Worm (Caenorhabditis elegans) whole organism, L4 larva: Measurements from ENCODE around the gene mcd-1.

ENCODE experiments used
- F26F4.8 ChIP-seq: fragments of 200-800 bp; sonication (Bioruptor generic); conservative IDR thresholded peaks from 2 replicates; pipeline ENCODE4 v1.3.6; 2022; ENCODE audit warnings: missing genetic modification characterization, missing compliant biosample characterization
- F44E2.7 ChIP-seq: fragments of 200-800 bp; sonication (Bioruptor generic); IDR thresholded peaks from 2 replicates; pipeline ENCODE4 v2.1.2; 2022; ENCODE audit warnings: missing genetic modification characterization, missing compliant biosample characterization
- F49E8.2 ChIP-seq: sonication (generic microtip); optimal IDR thresholded peaks from 2 replicates; lab custom pipeline; 2016; ENCODE audit warnings: missing compliant biosample characterization, mild to moderate bottlenecking, missing genetic modification characterization, borderline replicate concordance
- Y75B8A.6 ChIP-seq: fragments of 200-800 bp; sonication (Bioruptor generic); IDR thresholded peaks from 2 replicates; pipeline ENCODE4 v1.3.6; 2022; ENCODE audit warnings: missing genetic modification reagents, missing genetic modification characterization, missing compliant biosample characterization
- ZK546.5 ChIP-seq, 2 experiments: sonication (generic microtip); optimal IDR thresholded peaks; 2 replicates each; lab custom pipeline; 2017; ENCODE audit warnings: missing biosample characterization in 2 of 2, missing genetic modification characterization in 2 of 2
- aha-1 ChIP-seq: fragments of 150-350 bp; peaks from one replicate; lab custom pipeline; 2014; ENCODE audit warnings: missing biosample characterization, missing genetic modification characterization
- ama-1 ChIP-seq: fragments of 150-350 bp; optimal IDR thresholded peaks from 2 replicates; lab custom pipeline; 2014; ENCODE audit warnings: inconsistent platforms, mixed read lengths
- attf-4 ChIP-seq: sonication (generic microtip); optimal IDR thresholded peaks from 3 replicates; lab custom pipeline; 2017; ENCODE audit warnings: missing biosample characterization, missing genetic modification characterization
- ceh-28 ChIP-seq: fragments of 150-350 bp; optimal IDR thresholded peaks from 2 replicates; lab custom pipeline; 2014; ENCODE audit warnings: missing biosample characterization, missing genetic modification reagents, missing genetic modification characterization
- daf-16 ChIP-seq, 3 experiments: sonication (generic microtip); optimal IDR thresholded peaks; 2 replicates each; lab custom pipeline; 2016 to 2017; ENCODE audit warnings: missing genetic modification characterization in 3 of 3, missing genetic modification reagents in 3 of 3, mild to moderate bottlenecking in 2 of 3, missing compliant biosample characterization in 2 of 3, missing biosample characterization in 1 of 3, moderate library complexity in 1 of 3
- dmd-6 ChIP-seq: fragments of 200-800 bp; sonication (Bioruptor generic); IDR thresholded peaks from 2 replicates; pipeline ENCODE4 v1.3.6; 2022; ENCODE audit warnings: missing genetic modification reagents, missing genetic modification characterization, missing compliant biosample characterization
- dpl-1 ChIP-seq: fragments of 150-350 bp; optimal IDR thresholded peaks from 2 replicates; lab custom pipeline; 2014; ENCODE audit warnings: missing biosample characterization, missing genetic modification reagents, missing genetic modification characterization
- dve-1 ChIP-seq: sonication (generic microtip); optimal IDR thresholded peaks from 2 replicates; lab custom pipeline; 2017; ENCODE audit warnings: antibody characterized with exemption, mild to moderate bottlenecking, missing genetic modification characterization, missing compliant biosample characterization; ENCODE audit not compliant: insufficient read depth
- fos-1 ChIP-seq: fragments of 150-350 bp; optimal IDR thresholded peaks from 2 replicates; lab custom pipeline; 2014; ENCODE audit warnings: missing biosample characterization, missing genetic modification characterization
- gei-8 ChIP-seq: fragments of 200-800 bp; sonication (Bioruptor generic); optimal IDR thresholded peaks from 2 replicates; lab custom pipeline; 2018; ENCODE audit warnings: mild to moderate bottlenecking, missing genetic modification characterization, missing compliant biosample characterization
- hlh-11 ChIP-seq: fragments of 200-800 bp; sonication (Bioruptor generic); optimal IDR thresholded peaks from 2 replicates; lab custom pipeline; 2018; ENCODE audit warnings: mild to moderate bottlenecking, missing genetic modification characterization, missing compliant biosample characterization
- lin-13 ChIP-seq: fragments of 150-350 bp; optimal IDR thresholded peaks from 2 replicates; lab custom pipeline; 2014; ENCODE audit warnings: missing biosample characterization, missing genetic modification reagents, missing genetic modification characterization
- lin-29 ChIP-seq: fragments of 200-800 bp; sonication (Bioruptor generic); IDR thresholded peaks from 2 replicates; pipeline ENCODE4 v1.3.6; 2022; ENCODE audit warnings: missing genetic modification reagents, missing genetic modification characterization, missing compliant biosample characterization
- lir-3 ChIP-seq: sonication (generic microtip); optimal IDR thresholded peaks from 2 replicates; lab custom pipeline; 2016; ENCODE audit warnings: mild to moderate bottlenecking, missing genetic modification characterization, missing compliant biosample characterization
- madf-5 ChIP-seq, 2 experiments: fragments of 200-800 bp; sonication (Bioruptor generic); IDR thresholded peaks; 2 replicates each; pipeline ENCODE4 v1.3.6; 2022; ENCODE audit warnings: missing compliant biosample characterization in 2 of 2, missing genetic modification characterization in 2 of 2
- madf-9 ChIP-seq: fragments of 200-800 bp; sonication (Bioruptor generic); conservative IDR thresholded peaks from 2 replicates; pipeline ENCODE4 v1.3.6; 2022; ENCODE audit warnings: missing genetic modification reagents, missing genetic modification characterization, missing compliant biosample characterization
- mep-1 ChIP-seq: fragments of 150-350 bp; sonication (generic microtip); optimal IDR thresholded peaks from 3 replicates; lab custom pipeline; 2014; ENCODE audit warnings: missing biosample characterization, missing genetic modification characterization
- mes-2 ChIP-seq: sonication (generic microtip); optimal IDR thresholded peaks from 2 replicates; lab custom pipeline; 2016; ENCODE audit warnings: missing genotype, mild to moderate bottlenecking, missing genetic modification characterization, missing compliant biosample characterization; ENCODE audit not compliant: poor library complexity, severe bottlenecking
- nhr-102 ChIP-seq: sonication (generic microtip); optimal IDR thresholded peaks from 2 replicates; lab custom pipeline; 2016; ENCODE audit warnings: mild to moderate bottlenecking, missing genetic modification characterization, moderate library complexity, missing compliant biosample characterization
- nhr-111 ChIP-seq: fragments of 200-800 bp; sonication (Bioruptor generic); optimal IDR thresholded peaks from 2 replicates; lab custom pipeline; 2018; ENCODE audit warnings: mild to moderate bottlenecking, missing genetic modification characterization, missing compliant biosample characterization
- nhr-237 ChIP-seq: sonication (generic microtip); optimal IDR thresholded peaks from 2 replicates; lab custom pipeline; 2017; ENCODE audit warnings: missing biosample characterization, missing genetic modification characterization
- nhr-28 ChIP-seq: fragments of 150-350 bp; optimal IDR thresholded peaks from 2 replicates; lab custom pipeline; 2014; ENCODE audit warnings: missing biosample characterization, missing genetic modification characterization
- nhr-48 ChIP-seq: sonication (generic microtip); optimal IDR thresholded peaks from 2 replicates; lab custom pipeline; 2016; ENCODE audit warnings: mild to moderate bottlenecking, missing genetic modification characterization, missing compliant biosample characterization
- nhr-77 ChIP-seq: fragments of 150-350 bp; optimal IDR thresholded peaks from 2 replicates; lab custom pipeline; 2014; ENCODE audit warnings: missing biosample characterization, missing genetic modification characterization
- php-3 ChIP-seq: fragments of 200-800 bp; sonication (Bioruptor generic); IDR thresholded peaks from 2 replicates; pipeline ENCODE4 v1.3.6; 2022; ENCODE audit warnings: missing genetic modification reagents, missing genetic modification characterization, missing compliant biosample characterization
- pqm-1 ChIP-seq: sonication (generic microtip); optimal IDR thresholded peaks from 2 replicates; lab custom pipeline; 2017; ENCODE audit warnings: missing biosample characterization, missing genetic modification characterization
- set-16 ChIP-seq: fragments of 200-800 bp; sonication (Bioruptor generic); IDR thresholded peaks from 2 replicates; pipeline ENCODE4 v1.3.6; 2022; ENCODE audit warnings: missing genetic modification reagents, missing genetic modification characterization, missing compliant biosample characterization
- skn-1 ChIP-seq: fragments of 150-350 bp; optimal IDR thresholded peaks from 2 replicates; lab custom pipeline; 2014; ENCODE audit warnings: missing biosample characterization, missing genetic modification characterization
- tag-97 ChIP-seq: fragments of 200-800 bp; sonication (Bioruptor generic); IDR thresholded peaks from 2 replicates; pipeline ENCODE4 v1.3.6; 2022; ENCODE audit warnings: missing genetic modification characterization, missing compliant biosample characterization
- unc-130 ChIP-seq: sonication (generic microtip); optimal IDR thresholded peaks from 2 replicates; lab custom pipeline; 2016; ENCODE audit warnings: missing genetic modification reagents, missing genetic modification characterization, missing compliant biosample characterization
- unc-62 ChIP-seq, 3 experiments: fragments of 150-350 bp in 1 of 3; sonication (generic microtip); optimal IDR thresholded peaks in 2 of 3; peaks in 1 of 3; 1 replicate in 1 of 3; 2 replicates in 2 of 3; lab custom pipeline; 2014 to 2017; ENCODE audit warnings: missing biosample characterization in 3 of 3, missing genetic modification characterization in 3 of 3, missing genetic modification reagents in 3 of 3, missing genotype in 1 of 3
- ztf-11 ChIP-seq: fragments of 150-350 bp; optimal IDR thresholded peaks from 2 replicates; lab custom pipeline; 2014; ENCODE audit warnings: missing biosample characterization, missing genetic modification characterization

mcd-1 gene

DNA sequence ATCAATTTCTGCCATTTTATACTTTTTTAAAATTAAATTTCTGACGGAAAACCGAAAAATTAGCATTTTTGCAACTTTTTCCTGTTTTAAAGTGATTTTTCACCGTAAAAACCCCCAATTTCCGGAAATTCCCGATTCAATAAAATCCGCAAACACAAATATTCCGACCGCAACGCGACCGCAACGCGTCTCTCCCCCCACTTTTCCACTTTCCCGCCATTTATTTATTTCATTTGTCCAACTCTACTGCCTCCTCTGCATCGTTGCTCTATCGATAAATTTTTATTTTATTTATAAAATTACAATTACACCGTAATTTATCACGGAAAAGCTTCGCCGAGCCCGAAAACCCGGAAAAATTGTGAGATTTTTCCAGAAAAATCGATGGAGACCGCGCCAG is at the start of gene mcd-1 (continued):
- TF ChIP-seq nhr-102 (tag; lab: Kevin White, UChicago) = no peak
- TF ChIP-seq fos-1 (tag; lab: Kevin White, UChicago) = no peak

DNA sequence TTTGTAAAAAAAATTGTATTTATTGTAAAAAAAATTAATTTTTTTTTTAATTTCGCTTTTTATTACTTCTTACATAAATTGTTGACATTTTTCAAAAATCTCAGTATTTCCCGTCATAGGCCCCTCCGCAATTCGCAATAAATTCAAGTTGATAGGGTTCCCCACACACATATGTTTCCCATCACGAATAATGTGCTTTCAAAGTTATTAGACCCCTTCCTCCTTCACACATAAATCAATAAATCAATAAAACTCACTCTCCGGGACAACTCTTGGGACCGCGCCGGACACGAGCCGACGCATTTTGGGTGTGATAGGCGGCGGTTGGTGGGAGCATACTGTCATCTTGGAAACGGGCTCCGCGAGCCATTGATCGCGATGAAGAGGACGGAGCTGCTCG is 48.9 kb upstream of the mcd-1 start:
- TF ChIP-seq fos-1 (tag; lab: Kevin White, UChicago) = no peak
- TF ChIP-seq set-16 (GFP tag; lab: Robert Waterston, UW) = peak; percentile 59; the same call in 1 of the 2 replicates
- no peak for TF ChIP-seq nhr-48
- TF ChIP-seq F49E8.2 = no peak
- TF ChIP-seq ceh-28 (tag; lab: Kevin White, UChicago) = peak; percentile 50
- no peak for TF ChIP-seq Y75B8A.6 (GFP tag; lab: Robert Waterston, UW)
- TF ChIP-seq tag-97 (GFP tag; lab: Robert Waterston, UW) = no peak
- TF ChIP-seq unc-130 = no peak
- no peak for TF ChIP-seq dpl-1 (GFP tag; lab: Kevin White, UChicago)
- TF ChIP-seq madf-9 (GFP tag; lab: Robert Waterston, UW) = no peak
- TF ChIP-seq lin-29 (GFP tag; lab: Robert Waterston, UW) = no peak

DNA sequence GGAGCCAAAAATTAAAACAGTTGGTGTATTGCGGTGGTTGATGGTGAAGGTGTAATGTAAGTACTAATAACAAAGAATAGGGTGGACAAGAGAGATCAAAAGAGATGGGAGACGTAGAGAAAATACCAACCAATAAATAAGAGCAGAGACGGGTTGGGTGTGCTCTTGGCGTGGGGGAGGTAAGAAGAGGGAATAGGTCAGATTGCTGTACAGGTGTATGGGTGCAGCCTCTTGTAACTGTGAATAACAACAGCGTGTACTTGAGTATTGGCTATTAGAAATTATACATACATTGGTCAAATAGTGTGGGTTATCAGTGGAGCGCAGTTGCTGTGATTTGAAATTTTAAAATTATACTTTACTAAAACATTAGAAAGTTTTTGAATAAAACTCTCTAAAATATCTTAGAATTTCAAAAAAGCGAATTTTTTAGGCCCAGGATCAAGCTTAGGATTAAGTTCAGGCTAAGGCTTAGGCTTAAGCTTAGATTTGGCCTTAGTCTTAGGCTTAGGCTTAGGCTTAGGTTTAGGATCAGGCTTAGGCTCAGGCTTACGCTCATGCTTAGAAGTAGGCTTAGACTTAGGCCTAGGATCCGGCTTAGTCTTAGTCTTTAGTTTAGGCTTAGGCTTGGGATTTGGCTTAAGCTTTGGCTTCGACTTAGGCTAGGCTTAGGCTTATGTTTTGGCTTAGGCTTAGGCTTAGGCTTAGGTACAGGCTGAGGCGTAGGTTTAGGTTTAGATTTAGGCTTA is 47.1 kb upstream of the mcd-1 start, which contains the start of gene F08G2.7:
Gene F08G2.7 (minus strand): TSS at position 51 of the 749 bp plus-strand sequence.
- TF ChIP-seq unc-62 (GFP tag; optimal IDR thresholded peaks at IDR 0.05 in 1 of 2; lab: Kevin White, UChicago) = peak in 1 of 2 experiments; percentile 45
- TF ChIP-seq unc-62 (tag; optimal IDR thresholded peaks at IDR 0.05; lab: Kevin White, UChicago) = no peak
- no peak for TF ChIP-seq skn-1
- TF ChIP-seq, all 104 proteins: peak for 1

DNA sequence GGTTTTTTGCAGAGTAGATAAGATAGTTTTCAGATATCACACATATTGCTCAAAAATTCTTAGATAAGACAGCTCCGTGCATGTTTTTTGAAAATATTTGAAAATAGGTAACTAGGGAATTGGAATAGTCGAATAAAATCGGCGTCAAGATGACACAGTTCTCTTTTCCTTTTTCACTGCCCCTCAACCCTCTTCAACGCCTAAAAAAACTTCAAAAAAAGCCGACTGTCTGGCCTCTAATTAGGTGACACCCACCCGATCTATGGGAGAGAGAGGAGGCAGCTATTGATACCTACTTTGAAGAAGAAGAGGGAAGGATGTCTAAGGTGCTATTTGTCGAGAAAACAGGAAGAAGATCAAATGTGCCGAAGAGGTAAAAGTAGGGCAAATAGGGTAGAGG is 46.0 kb upstream of the mcd-1 start:
- TF ChIP-seq lin-13 (GFP tag; lab: Kevin White, UChicago) (no peak), gei-8 (GFP tag; lab: Kevin White, UChicago) (no peak), ZK546.5 (tag; optimal IDR thresholded peaks at IDR 0.05; lab: Kevin White, UChicago) (no peak), ama-1 (lab: Kevin White, UChicago) (no peak), attf-4 (tag; lab: Kevin White, UChicago) (no peak), ztf-11 (no peak), aha-1 (tag; lab: Kevin White, UChicago) (peak; percentile 93)

DNA sequence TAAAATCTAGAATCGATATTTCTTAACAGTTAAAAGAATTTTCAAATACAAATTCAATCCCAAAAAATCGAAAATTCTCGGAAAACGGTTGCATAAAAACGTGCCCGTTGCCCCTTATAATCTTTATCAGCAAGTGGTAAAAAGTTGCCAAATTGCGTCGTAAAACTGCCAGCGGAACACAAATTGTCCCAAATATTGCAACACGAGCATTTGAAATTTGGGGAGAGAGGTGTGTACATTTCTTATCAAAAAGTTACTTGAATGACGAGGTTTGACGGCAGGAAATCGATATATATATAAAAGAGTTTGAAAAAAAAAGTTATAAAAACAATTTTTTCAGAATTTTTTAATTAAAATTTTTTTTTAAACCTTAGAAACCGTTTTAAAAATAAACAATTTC is 42.3 kb upstream of the mcd-1 start:
- TF ChIP-seq dmd-6 (GFP tag; lab: Robert Waterston, UW) (peak; percentile 67; the same call in 1 of the 2 replicates), nhr-237 (tag; lab: Kevin White, UChicago) (no peak), mes-2 (tag; lab: Kevin White, UChicago) (peak; percentile 38), F26F4.8 (GFP tag; lab: Robert Waterston, UW) (no peak), unc-62 (GFP tag; optimal IDR thresholded peaks at IDR 0.05 in 1 of 2; lab: Kevin White, UChicago) (peak in 1 of 2 experiments; percentile 6), unc-62 (tag; optimal IDR thresholded peaks at IDR 0.05; lab: Kevin White, UChicago) (no peak), nhr-111 (GFP tag; lab: Kevin White, UChicago) (no peak), mep-1 (peak; percentile 7), dve-1 (tag; lab: Kevin White, UChicago) (peak; percentile 67), hlh-11 (tag; lab: Kevin White, UChicago) (peak; percentile 61), lir-3 (tag; lab: Kevin White, UChicago) (no peak), tag-97 (GFP tag; lab: Robert Waterston, UW) (no peak), pqm-1 (peak; percentile 89), madf-5 (GFP tag; IDR thresholded peaks at IDR 0.05; lab: Robert Waterston, UW) (no peak), daf-16 (GFP tag; optimal IDR thresholded peaks at IDR 0.05; lab: Kevin White, UChicago) (no peak), daf-16 (tag; optimal IDR thresholded peaks at IDR 0.05; lab: Kevin White, UChicago) (peak; percentile 72), nhr-28 (tag; lab: Kevin White, UChicago) (peak; percentile 79), php-3 (GFP tag; lab: Robert Waterston, UW) (peak; percentile 88), nhr-77 (tag; lab: Kevin White, UChicago) (peak; percentile 82), dpl-1 (GFP tag; lab: Kevin White, UChicago) (peak; percentile 2), F44E2.7 (GFP tag; lab: Robert Waterston, UW) (no peak), gei-8 (GFP tag; lab: Kevin White, UChicago) (no peak)
